Fruit fly (Drosophila melanogaster) whole organism: ENCODE measurements around the gene CG31948.

Source experiments
- CG8478 ChIP-seq: fragments of >200 bp; optimal IDR thresholded peaks from 2 replicates; lab custom pipeline; 2018; ENCODE audit warnings: inconsistent platforms
- Dll ChIP-seq: fragments of >200 bp; optimal IDR thresholded peaks from 2 replicates; lab custom pipeline; 2017
- psq ChIP-seq: fragments of >200 bp; optimal IDR thresholded peaks from 2 replicates; lab custom pipeline; 2017

- TF ChIP-seq CG8478 (lab: Kevin White, UChicago) = no peak
- no peak for TF ChIP-seq Dll (lab: Kevin White, UChicago)
- no peak for TF ChIP-seq psq
Measured at dm6 chr2L:2419913-2420312, 3.4 kb upstream of the CG31948 start, which contains the start of gene CG34447.
